Fruit fly (Drosophila melanogaster): Measurements from ENCODE around the gene Snx21.

The Snx21 gene

DNA sequence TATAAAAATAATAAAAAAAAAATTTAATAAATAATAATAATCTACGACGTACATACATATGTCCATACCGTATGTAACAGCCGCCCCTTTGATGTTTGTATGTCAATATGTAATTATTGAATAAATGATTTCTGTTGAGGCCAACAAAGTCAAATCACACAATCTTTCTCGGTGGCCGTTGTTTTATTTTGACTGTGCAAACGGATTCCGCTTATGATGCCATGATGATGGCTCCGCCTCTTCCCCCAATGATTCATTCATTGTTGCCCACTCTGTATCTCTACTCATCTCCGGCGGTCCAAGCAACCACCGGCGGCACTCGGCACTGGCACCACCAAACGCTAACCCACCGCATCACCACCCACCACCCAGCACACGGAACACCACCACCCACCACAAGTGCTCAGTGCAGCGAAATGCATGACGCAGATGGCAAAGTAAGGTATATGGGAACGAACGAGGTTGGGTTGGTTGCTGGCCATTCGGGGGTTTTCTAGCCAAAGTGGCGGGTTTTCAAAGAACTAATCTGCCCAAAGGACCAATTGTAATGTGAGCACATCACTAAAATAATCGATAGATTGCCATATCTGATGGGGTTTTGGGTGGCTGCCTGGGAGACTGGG, 16.2 kb downstream of the Snx21 start:
- TF ChIP-seq Hr96 (GFP tag; optimal IDR thresholded peaks at IDR 0.05): no peak
- peak; percentile 76 for TF ChIP-seq cic (GFP tag; optimal IDR thresholded peaks at IDR 0.05)
- no peak for TF ChIP-seq Mnt (GFP tag; optimal IDR thresholded peaks at IDR 0.05)
- peak; percentile 21 for TF ChIP-seq CG7101 (tag; optimal IDR thresholded peaks at IDR 0.05)
- peak; percentile 40 for TF ChIP-seq tj (GFP tag; optimal IDR thresholded peaks at IDR 0.05)
- peak; percentile 80 for TF ChIP-seq CG12768 (GFP tag; optimal IDR thresholded peaks at IDR 0.05)
- TF ChIP-seq CG33017 (tag; optimal IDR thresholded peaks at IDR 0.05): peak; percentile 40
- peak; percentile 7 for TF ChIP-seq CG7045 (GFP tag; optimal IDR thresholded peaks at IDR 0.05)
- no peak for TF ChIP-seq CG14711 (tag; optimal IDR thresholded peaks at IDR 0.05)
- TF ChIP-seq Crg-1 (GFP tag; optimal IDR thresholded peaks at IDR 0.05): no peak
- peak; percentile 5 for TF ChIP-seq bab1 (GFP tag; optimal IDR thresholded peaks at IDR 0.05)
- peak; percentile 54 for TF ChIP-seq Clk (GFP tag; optimal IDR thresholded peaks at IDR 0.05)
- TF ChIP-seq pad (GFP tag; optimal IDR thresholded peaks at IDR 0.05): peak; percentile 27
- no peak for TF ChIP-seq CG11617 (GFP tag; optimal IDR thresholded peaks at IDR 0.05)

DNA sequence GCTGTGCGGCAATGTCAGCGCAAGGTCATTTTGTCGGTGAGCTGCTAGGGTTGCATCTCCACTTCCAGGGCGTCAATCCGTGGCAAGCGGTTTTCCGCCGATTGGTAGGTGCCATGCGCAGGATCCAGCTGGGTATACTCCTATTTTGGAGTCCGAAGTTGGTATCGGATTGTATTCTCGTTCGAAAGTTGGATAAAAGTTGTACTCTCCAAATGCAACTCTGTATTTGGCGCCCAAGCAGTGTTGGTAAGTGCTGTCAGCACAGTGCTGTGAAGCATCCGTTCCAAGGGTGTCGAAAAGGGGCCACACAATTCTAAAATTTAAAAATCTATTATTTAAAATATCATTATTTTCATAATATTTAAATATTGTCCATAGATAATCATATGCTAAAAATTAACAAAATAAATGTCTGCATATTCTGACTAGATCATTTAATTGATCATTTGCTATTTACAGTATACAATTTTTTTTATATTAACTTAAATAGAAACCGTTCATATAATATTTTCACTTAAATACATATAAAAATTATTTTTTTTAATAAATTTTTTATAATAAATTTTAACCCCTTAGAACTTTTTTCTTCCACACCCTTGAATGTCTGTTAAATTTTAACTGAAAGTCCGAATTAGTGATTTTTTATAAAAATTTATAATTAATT, 16.9 kb downstream of the Snx21 start:
- TF ChIP-seq bab1 (GFP tag; optimal IDR thresholded peaks at IDR 0.05) (peak; percentile 89), toe (GFP tag; optimal IDR thresholded peaks at IDR 0.05) (no peak), Mnt (GFP tag; optimal IDR thresholded peaks at IDR 0.05) (peak; percentile 93), cnc (optimal IDR thresholded peaks at IDR 0.05) (no peak), Crg-1 (GFP tag; optimal IDR thresholded peaks at IDR 0.05) (peak; percentile 97), pad (GFP tag; optimal IDR thresholded peaks at IDR 0.05) (peak; percentile 90), CG33017 (tag; optimal IDR thresholded peaks at IDR 0.05) (peak; percentile 98), CG1620 (GFP tag; optimal IDR thresholded peaks at IDR 0.05) (peak; percentile 95), cic (GFP tag; optimal IDR thresholded peaks at IDR 0.05) (peak; percentile 86), CG11617 (GFP tag; optimal IDR thresholded peaks at IDR 0.05) (peak; percentile 95), CG7101 (tag; optimal IDR thresholded peaks at IDR 0.05) (peak; percentile 97), tj (GFP tag; optimal IDR thresholded peaks at IDR 0.05) (peak; percentile 73), CG5204 (GFP tag; optimal IDR thresholded peaks at IDR 0.05) (no peak), CG14711 (tag; optimal IDR thresholded peaks at IDR 0.05) (peak; percentile 92), kay (GFP tag; ENCODE audit: borderline replicate concordance) (no peak), CG7045 (GFP tag; optimal IDR thresholded peaks at IDR 0.05) (peak; percentile 95), CG12768 (GFP tag; optimal IDR thresholded peaks at IDR 0.05) (peak; percentile 97), Hr96 (GFP tag; optimal IDR thresholded peaks at IDR 0.05) (peak; percentile 91), Clk (GFP tag; optimal IDR thresholded peaks at IDR 0.05) (peak; percentile 89), ovo (GFP tag; optimal IDR thresholded peaks at IDR 0.05) (peak; percentile 95)

DNA sequence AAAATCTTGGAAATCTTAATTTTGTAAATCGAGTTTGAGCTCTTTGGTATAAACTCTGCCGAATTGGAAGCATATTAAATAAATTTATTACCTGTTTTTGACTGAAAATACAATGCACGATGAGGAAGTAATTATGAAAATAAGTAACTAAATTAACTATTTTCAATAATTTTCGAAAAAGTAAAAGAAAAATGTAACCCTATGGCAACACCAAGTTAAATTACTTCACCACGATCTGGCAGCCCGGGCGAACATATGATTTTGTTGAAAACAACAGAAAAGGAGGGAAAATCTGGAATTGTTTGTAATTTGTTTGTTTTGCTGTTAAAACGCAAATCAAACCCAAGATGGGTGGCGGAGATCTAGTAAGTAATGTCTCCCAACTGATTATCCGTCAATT, 20.6 kb downstream of the Snx21 start, which contains the start of the genes CG9961 and Cwc25:
TSS of gene CG9961 (minus strand) at position 83 of the 400 bp plus-strand sequence.
TSS of gene Cwc25 (plus strand) at position 247 of the 400 bp plus-strand sequence.
- TF ChIP-seq CG14711 (tag; optimal IDR thresholded peaks at IDR 0.05) (peak; percentile 3), pad (GFP tag; optimal IDR thresholded peaks at IDR 0.05) (no peak), CG33017 (tag; optimal IDR thresholded peaks at IDR 0.05) (no peak), CG7045 (GFP tag; optimal IDR thresholded peaks at IDR 0.05) (no peak), kay (GFP tag; ENCODE audit: borderline replicate concordance) (no peak)

DNA sequence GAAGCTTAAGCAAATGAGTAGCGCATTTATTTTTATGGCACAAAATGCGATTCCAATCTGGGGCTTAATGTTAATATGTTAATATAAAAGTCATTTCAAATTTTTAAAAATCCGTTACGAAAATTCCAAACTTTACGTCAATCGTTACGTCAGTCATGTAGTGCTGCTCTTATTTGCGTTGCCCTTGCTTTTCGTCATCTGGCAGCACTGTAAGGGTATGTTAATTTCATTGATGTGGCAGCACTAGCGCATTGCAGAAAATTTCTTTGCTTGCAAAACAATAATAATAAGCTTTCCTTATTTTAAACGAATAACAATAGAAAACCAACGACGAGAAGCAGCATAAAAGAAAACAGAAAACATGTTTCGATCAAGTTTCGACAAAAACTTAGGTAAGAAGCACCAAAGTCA, 25.6 kb downstream of the Snx21 start, which contains the start of gene Hrs:
TSS of gene Hrs (plus strand) at position 167 of the 411 bp plus-strand sequence.
- TF ChIP-seq CG12768 (GFP tag; optimal IDR thresholded peaks at IDR 0.05) (no peak), CG33017 (tag; optimal IDR thresholded peaks at IDR 0.05) (no peak), tj (GFP tag; optimal IDR thresholded peaks at IDR 0.05) (peak; percentile 42), cic (GFP tag; optimal IDR thresholded peaks at IDR 0.05) (peak; percentile 42), Hr96 (GFP tag; optimal IDR thresholded peaks at IDR 0.05) (no peak), CG14711 (tag; optimal IDR thresholded peaks at IDR 0.05) (peak; percentile 14), ovo (GFP tag; optimal IDR thresholded peaks at IDR 0.05) (no peak), CG7101 (tag; optimal IDR thresholded peaks at IDR 0.05) (no peak), CG7045 (GFP tag; optimal IDR thresholded peaks at IDR 0.05) (no peak), kay (GFP tag; ENCODE audit: borderline replicate concordance) (no peak), Crg-1 (GFP tag; optimal IDR thresholded peaks at IDR 0.05) (no peak), toe (GFP tag; optimal IDR thresholded peaks at IDR 0.05) (no peak), CG5204 (GFP tag; optimal IDR thresholded peaks at IDR 0.05) (no peak), CG11617 (GFP tag; optimal IDR thresholded peaks at IDR 0.05) (no peak), bab1 (GFP tag; optimal IDR thresholded peaks at IDR 0.05) (peak; percentile 22), pad (GFP tag; optimal IDR thresholded peaks at IDR 0.05) (no peak), Mnt (GFP tag; optimal IDR thresholded peaks at IDR 0.05) (peak; percentile 6), Clk (GFP tag; optimal IDR thresholded peaks at IDR 0.05) (no peak)

DNA sequence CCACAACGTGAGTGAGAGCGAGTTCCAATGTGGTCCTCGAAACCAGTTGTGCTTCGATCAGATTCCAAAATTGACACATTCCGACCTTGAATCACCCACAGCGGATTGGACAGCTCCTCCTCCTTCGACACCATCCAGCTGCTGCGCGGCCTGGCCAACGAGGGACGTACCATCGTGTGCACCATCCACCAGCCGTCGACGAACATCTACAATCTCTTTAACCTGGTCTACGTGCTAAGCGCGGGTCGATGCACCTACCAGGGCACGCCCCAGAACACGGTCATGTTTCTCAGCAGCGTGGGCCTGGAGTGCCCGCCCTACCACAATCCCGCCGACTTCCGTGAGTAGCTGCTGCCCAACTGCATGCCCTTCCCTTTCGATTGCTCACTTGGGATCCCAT, 27.9 kb downstream of the Snx21 start:
- TF ChIP-seq cic (GFP tag; optimal IDR thresholded peaks at IDR 0.05) (no peak), cnc (optimal IDR thresholded peaks at IDR 0.05) (no peak), Crg-1 (GFP tag; optimal IDR thresholded peaks at IDR 0.05) (no peak), CG12768 (GFP tag; optimal IDR thresholded peaks at IDR 0.05) (no peak)

DNA sequence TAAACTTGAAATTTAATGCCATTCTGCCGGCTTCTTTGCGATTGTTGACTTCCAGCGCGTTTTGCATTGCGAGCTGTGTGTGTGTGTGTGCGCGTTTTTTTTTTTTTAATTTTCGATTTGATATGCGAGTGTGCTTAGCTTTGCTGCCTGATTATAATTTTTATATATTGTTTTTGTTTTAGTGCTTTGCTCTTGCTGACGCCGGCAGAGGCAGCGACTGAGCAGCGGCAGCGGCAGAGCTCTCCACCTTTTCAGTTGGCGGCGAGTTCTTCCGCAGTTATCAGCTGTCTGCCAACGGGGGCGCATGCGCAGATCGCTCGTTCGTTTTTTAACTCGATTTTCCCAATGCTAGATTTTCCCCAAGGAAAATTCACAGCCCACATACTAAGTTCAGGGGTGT, 29.9 kb downstream of the Snx21 start:
- TF ChIP-seq CG5204 (GFP tag; optimal IDR thresholded peaks at IDR 0.05) (no peak), tj (GFP tag; optimal IDR thresholded peaks at IDR 0.05) (peak; percentile 32)
